Fruit fly (Drosophila melanogaster): Measurements from ENCODE around the gene LanA.
A peak's percentile ranks its signal among the peaks of the same experiment; 100 is the strongest.

The LanA gene

dm6 chr3L:6188995-6189927, 28.6 kb downstream of the LanA start, which contains the start of the genes D19A and CG7386 (continued):
- no peak for TF ChIP-seq CG6175 (GFP tag; IDR thresholded peaks at IDR 0.05)
- peak; percentile 62 for TF ChIP-seq fru (optimal IDR thresholded peaks at IDR 0.05)
- TF ChIP-seq en (GFP tag; optimal IDR thresholded peaks at IDR 0.05), result no peak
- TF ChIP-seq CoRest (tag; optimal IDR thresholded peaks at IDR 0.05), result peak; percentile 70
- peak; percentile 46; the same call in 1 of the 2 replicates for TF ChIP-seq CG32772 (GFP tag; IDR thresholded peaks at IDR 0.05)
- peak; percentile 40 for TF ChIP-seq CG11247 (GFP tag; IDR thresholded peaks at IDR 0.05)
- peak; percentile 77 for TF ChIP-seq H15 (GFP tag; IDR thresholded peaks at IDR 0.05)
- TF ChIP-seq CG3726 (GFP tag; IDR thresholded peaks at IDR 0.05), result 0 out of 3 replicates have a peak, but pooled peaks have one; percentile 22
- no peak for TF ChIP-seq p53 (GFP tag; optimal IDR thresholded peaks at IDR 0.05)
- TF ChIP-seq caup (GFP tag; optimal IDR thresholded peaks at IDR 0.05; ENCODE audit: severe bottlenecking), result peak; percentile 49
- TF ChIP-seq Scr (GFP tag; IDR thresholded peaks at IDR 0.05; ENCODE audit: partially characterized antibody), result no peak
- peak; percentile 7 for TF ChIP-seq CG4617 (GFP tag; optimal IDR thresholded peaks at IDR 0.05; ENCODE audit: borderline replicate concordance)
- peak; percentile 74 for TF ChIP-seq gem (tag; optimal IDR thresholded peaks at IDR 0.05)
- TF ChIP-seq disco-r (GFP tag; optimal IDR thresholded peaks at IDR 0.05), result no peak
- TF ChIP-seq ftz-f1 (GFP tag; optimal IDR thresholded peaks at IDR 0.05), result no peak
- TF ChIP-seq Pdp1 (GFP tag; optimal IDR thresholded peaks at IDR 0.05), result peak; percentile 30 to 41
- no peak for TF ChIP-seq twi (tag; optimal IDR thresholded peaks at IDR 0.05)
- TF ChIP-seq NFAT (GFP tag; IDR thresholded peaks at IDR 0.05), result peak; percentile 75
- peak; percentile 43 for TF ChIP-seq bab2 (GFP tag; optimal IDR thresholded peaks at IDR 0.05)
- no peak for TF ChIP-seq CG8478 (optimal IDR thresholded peaks at IDR 0.05)
- peak; percentile 14; the same call in 1 of the 3 replicates for TF ChIP-seq croc (GFP tag; conservative IDR thresholded peaks at IDR 0.05)
- TF ChIP-seq CG12236 (GFP tag; optimal IDR thresholded peaks at IDR 0.05), result no peak
- no peak for TF ChIP-seq CG3995 (GFP tag; optimal IDR thresholded peaks at IDR 0.05)
- peak; percentile 45 for TF ChIP-seq tgo (GFP tag; IDR thresholded peaks at IDR 0.05)
- no peak for TF ChIP-seq BtbVII (GFP tag; optimal IDR thresholded peaks at IDR 0.05)
- peak; percentile 92 for TF ChIP-seq MBD-R2 (GFP tag; IDR thresholded peaks at IDR 0.05)
- peak; percentile 46 for TF ChIP-seq tap (tag; optimal IDR thresholded peaks at IDR 0.05)
- TF ChIP-seq CG18011 (GFP tag; optimal IDR thresholded peaks at IDR 0.05), result no peak
- TF ChIP-seq CG16779 (GFP tag; IDR thresholded peaks at IDR 0.05), result 0 out of 2 replicates have a peak, but pooled peaks have one; percentile 20
- no peak for TF ChIP-seq GATAe (GFP tag; conservative IDR thresholded peaks at IDR 0.05)
- TF ChIP-seq Hand (GFP tag; optimal IDR thresholded peaks at IDR 0.05), result no peak
- peak; percentile 38 for TF ChIP-seq CG11696 (GFP tag; IDR thresholded peaks at IDR 0.05)
- TF ChIP-seq CG7357 (GFP tag; IDR thresholded peaks at IDR 0.05), result no peak
- peak; percentile 66 for TF ChIP-seq CG13624 (GFP tag; optimal IDR thresholded peaks at IDR 0.05)
- no peak; the same call in 1 of the 2 replicates for TF ChIP-seq hbn (GFP tag; IDR thresholded peaks at IDR 0.05; ENCODE audit: partially characterized antibody)
- peak; percentile 79 for TF ChIP-seq HLH54F (GFP tag; optimal IDR thresholded peaks at IDR 0.05)
- peak; percentile 52 for TF ChIP-seq CG8944 (GFP tag; optimal IDR thresholded peaks at IDR 0.05)
- TF ChIP-seq CG7839 (tag; optimal IDR thresholded peaks at IDR 0.05), result peak; percentile 61
- TF ChIP-seq nom (GFP tag; optimal IDR thresholded peaks at IDR 0.05), result peak; percentile 24
- no peak for TF ChIP-seq sd (tag; optimal IDR thresholded peaks at IDR 0.05)
- peak in 1 of 2 experiments; percentile 85 for TF ChIP-seq insv (GFP tag; optimal IDR thresholded peaks at IDR 0.05)
- no peak for TF ChIP-seq Stat92E (GFP tag; optimal IDR thresholded peaks at IDR 0.05)
- TF ChIP-seq zfh2 (GFP tag; optimal IDR thresholded peaks at IDR 0.05), result peak; percentile 59
- peak; percentile 88 for TF ChIP-seq sqz (GFP tag; optimal IDR thresholded peaks at IDR 0.05)
- TF ChIP-seq vnd (GFP tag; IDR thresholded peaks at IDR 0.05; ENCODE audit: partially characterized antibody), result no peak
- TF ChIP-seq CG4404 (GFP tag; IDR thresholded peaks at IDR 0.05), result no peak
- TF ChIP-seq NC2α (GFP tag; optimal IDR thresholded peaks at IDR 0.05), result no peak
- TF ChIP-seq lmd (GFP tag; IDR thresholded peaks at IDR 0.05), result peak; percentile 65
- TF ChIP-seq CG10274 (GFP tag; optimal IDR thresholded peaks at IDR 0.05), result peak; percentile 41
